Fruit fly (Drosophila melanogaster): ENCODE measurements around the gene x16.

Gene x16

DNA sequence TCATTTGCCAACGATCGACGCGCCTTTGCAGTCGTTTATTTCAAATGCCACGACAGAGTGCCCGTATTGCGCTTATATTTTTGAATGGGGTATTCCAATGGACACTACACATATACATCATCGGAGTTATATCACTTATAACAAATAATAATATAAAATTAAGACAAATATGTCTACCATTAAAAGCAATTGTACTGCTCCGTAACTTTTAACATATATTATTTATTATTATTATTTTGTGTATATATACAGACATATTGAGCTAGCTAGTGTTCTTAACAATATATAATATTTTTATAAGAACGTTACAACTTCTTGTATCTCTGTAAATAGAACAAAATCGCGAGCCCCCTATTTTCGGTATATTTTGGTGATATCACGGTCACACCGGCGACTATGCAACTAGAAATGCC, 44.0 kb upstream of the x16 start, which contains the start of the genes sip2 and Coprox (continued):
- no peak for TF ChIP-seq CG8478 (optimal IDR thresholded peaks at IDR 0.05)
- peak; percentile 63 for TF ChIP-seq twi (tag; optimal IDR thresholded peaks at IDR 0.05)
- TF ChIP-seq tin (GFP tag; optimal IDR thresholded peaks at IDR 0.05), result peak; percentile 37
- peak; percentile 64 for TF ChIP-seq slbo (GFP tag; IDR thresholded peaks at IDR 0.05)
- TF ChIP-seq zen (tag; optimal IDR thresholded peaks at IDR 0.05), result peak; percentile 64
- no peak for TF ChIP-seq CG3163 (GFP tag; optimal IDR thresholded peaks at IDR 0.05)
- TF ChIP-seq Dp (GFP tag; optimal IDR thresholded peaks at IDR 0.05), result peak; percentile 87
- TF ChIP-seq CG7839 (tag; optimal IDR thresholded peaks at IDR 0.05), result peak; percentile 78
- TF ChIP-seq Adf1 (GFP tag; IDR thresholded peaks at IDR 0.05), result no peak
- peak; percentile 37 for TF ChIP-seq Oli (tag; optimal IDR thresholded peaks at IDR 0.05)
- peak in 1 of 2 experiments; percentile 46 for TF ChIP-seq Eip74EF (GFP tag; optimal IDR thresholded peaks at IDR 0.05)
- no peak for TF ChIP-seq prd (optimal IDR thresholded peaks at IDR 0.05)
- TF ChIP-seq prd (GFP tag; IDR thresholded peaks at IDR 0.05), result peak; percentile 62
- no peak for TF ChIP-seq CG9609 (GFP tag; optimal IDR thresholded peaks at IDR 0.05)
- TF ChIP-seq danr (GFP tag; IDR thresholded peaks at IDR 0.05), result no peak
- TF ChIP-seq Hey (tag; optimal IDR thresholded peaks at IDR 0.05), result no peak
- TF ChIP-seq Nf-YA (GFP tag; IDR thresholded peaks at IDR 0.05), result no peak
- TF ChIP-seq nerfin-1 (tag; optimal IDR thresholded peaks at IDR 0.05), result peak; percentile 69
- TF ChIP-seq bsh (GFP tag; optimal IDR thresholded peaks at IDR 0.05), result peak in 1 of 2 experiments; percentile 67
- TF ChIP-seq CG12071 (GFP tag; optimal IDR thresholded peaks at IDR 0.05), result no peak
- peak; percentile 48; the same call in 1 of the 2 replicates for TF ChIP-seq CG31224 (GFP tag; IDR thresholded peaks at IDR 0.05)
- no peak for TF ChIP-seq Opbp (GFP tag; IDR thresholded peaks at IDR 0.05; ENCODE audit: partially characterized antibody)
- TF ChIP-seq NfI (GFP tag; optimal IDR thresholded peaks at IDR 0.05), result peak; percentile 18
- peak; percentile 59 for TF ChIP-seq CG8388 (GFP tag; optimal IDR thresholded peaks at IDR 0.05)
- peak; percentile 77 for TF ChIP-seq dmrt11E (tag; optimal IDR thresholded peaks at IDR 0.05)
- TF ChIP-seq E2f2 (GFP tag; IDR thresholded peaks at IDR 0.05), result peak; percentile 84
- TF ChIP-seq Hmx (GFP tag; optimal IDR thresholded peaks at IDR 0.05), result no peak
- TF ChIP-seq mld (GFP tag; IDR thresholded peaks at IDR 0.05; ENCODE audit: partially characterized antibody), result no peak
- peak; percentile 36 for TF ChIP-seq CG6683 (GFP tag; optimal IDR thresholded peaks at IDR 0.05)
- TF ChIP-seq CG6813 (GFP tag; optimal IDR thresholded peaks at IDR 0.05), result no peak
- TF ChIP-seq exex (tag; optimal IDR thresholded peaks at IDR 0.05), result no peak
- peak; percentile 89 for TF ChIP-seq CG17361 (GFP tag; IDR thresholded peaks at IDR 0.05)
- TF ChIP-seq CG6791 (GFP tag; IDR thresholded peaks at IDR 0.05; ENCODE audit: partially characterized antibody), result no peak
- TF ChIP-seq scrt (GFP tag; optimal IDR thresholded peaks at IDR 0.05), result no peak
- no peak for TF ChIP-seq CG34224 (GFP tag; IDR thresholded peaks at IDR 0.05; ENCODE audit: partially characterized antibody)
- TF ChIP-seq ken (GFP tag; IDR thresholded peaks at IDR 0.05), result no peak
- TF ChIP-seq tgo (GFP tag; IDR thresholded peaks at IDR 0.05), result peak; percentile 58; the same call in 2 of the 3 replicates
- TF ChIP-seq Ets97D (GFP tag; optimal IDR thresholded peaks at IDR 0.05), result no peak
- peak; percentile 50 for TF ChIP-seq caup (GFP tag; optimal IDR thresholded peaks at IDR 0.05; ENCODE audit: severe bottlenecking)
- TF ChIP-seq chm (GFP tag; IDR thresholded peaks at IDR 0.05), result no peak
- TF ChIP-seq Awh (GFP tag; IDR thresholded peaks at IDR 0.05), result peak; percentile 32; the same call in 1 of the 2 replicates
- TF ChIP-seq Gsc (GFP tag; IDR thresholded peaks at IDR 0.05), result no peak
- TF ChIP-seq Nf-YB (GFP tag; optimal IDR thresholded peaks at IDR 0.05), result peak; percentile 60
- TF ChIP-seq ab (GFP tag; optimal IDR thresholded peaks at IDR 0.05), result no peak
- peak in 1 of 3 experiments; percentile 15 for TF ChIP-seq Stat92E (GFP tag; optimal IDR thresholded peaks at IDR 0.05)
- TF ChIP-seq fru (optimal IDR thresholded peaks at IDR 0.05), result no peak
- no peak for TF ChIP-seq CG11247 (GFP tag; IDR thresholded peaks at IDR 0.05)
- no peak for TF ChIP-seq CG16863 (GFP tag; optimal IDR thresholded peaks at IDR 0.05)
- no peak for TF ChIP-seq CG6175 (GFP tag; IDR thresholded peaks at IDR 0.05)
- TF ChIP-seq D (optimal IDR thresholded peaks at IDR 0.05), result no peak
- TF ChIP-seq D (GFP tag; optimal IDR thresholded peaks at IDR 0.05), result no peak

Measured in whole organism, embryonic.